Fruit fly (Drosophila melanogaster) whole organism, embryonic: Measurements from ENCODE around the gene dlg1.

Source experiments
- Abd-B ChIP-seq: fragments of 200-800 bp; sonication (Bioruptor generic); optimal IDR thresholded peaks from 2 replicates; lab custom pipeline; 2018; ENCODE audit warnings: missing biosample characterization, mild to moderate bottlenecking, missing genetic modification characterization, moderate library complexity
- Atf3 ChIP-seq: fragments of 200-800 bp; sonication (Bioruptor generic); optimal IDR thresholded peaks from 3 replicates; lab custom pipeline; 2016; ENCODE audit warnings: missing biosample characterization, missing genetic modification characterization
- BtbVII ChIP-seq: fragments of 200-800 bp; sonication (Bioruptor generic); optimal IDR thresholded peaks from 3 replicates; lab custom pipeline; 2017; ENCODE audit warnings: missing biosample characterization, mild to moderate bottlenecking, missing genetic modification characterization
- CG10565 ChIP-seq: fragments of 200-800 bp; sonication (Bioruptor generic); optimal IDR thresholded peaks from 3 replicates; lab custom pipeline; 2016; ENCODE audit warnings: missing biosample characterization, mild to moderate bottlenecking, missing genetic modification characterization
- CG10979 ChIP-seq: fragments of 200-800 bp; sonication (Bioruptor generic); optimal IDR thresholded peaks from 2 replicates; lab custom pipeline; 2018; ENCODE audit warnings: missing biosample characterization, mild to moderate bottlenecking, missing genetic modification characterization, moderate library complexity
- CG11695 ChIP-seq: fragments of 200-800 bp; sonication (Bioruptor generic); IDR thresholded peaks from 3 replicates; pipeline ENCODE4 v1.3.6; 2022; ENCODE audit warnings: missing biosample characterization, missing genetic modification characterization
- CG11696 ChIP-seq: fragments of 200-800 bp; sonication (Bioruptor generic); IDR thresholded peaks from 2 replicates; pipeline ENCODE4 v1.3.6; 2022; ENCODE audit warnings: missing biosample characterization, missing genetic modification characterization
- CG12155 ChIP-seq: fragments of 200-800 bp; sonication (Bioruptor generic); optimal IDR thresholded peaks from 3 replicates; lab custom pipeline; 2016; ENCODE audit warnings: missing biosample characterization, missing genetic modification characterization
- CG12299 ChIP-seq: fragments of 200-800 bp; sonication (Bioruptor generic); optimal IDR thresholded peaks from 2 replicates; lab custom pipeline; 2018; ENCODE audit warnings: missing biosample characterization, mild to moderate bottlenecking, missing genetic modification characterization
- CG13123 ChIP-seq: fragments of 200-800 bp; sonication (Bioruptor generic); optimal IDR thresholded peaks from 2 replicates; lab custom pipeline; 2016; ENCODE audit warnings: missing biosample characterization, missing genetic modification characterization
- CG13296 ChIP-seq: fragments of 200-800 bp; sonication (Bioruptor generic); optimal IDR thresholded peaks from 3 replicates; lab custom pipeline; 2018; ENCODE audit warnings: missing biosample characterization, mild to moderate bottlenecking, missing genetic modification characterization
- CG14014 ChIP-seq: fragments of 200-800 bp; sonication (Bioruptor generic); IDR thresholded peaks from 2 replicates; pipeline ENCODE4 v1.3.6; 2022; ENCODE audit warnings: missing biosample characterization, missing genetic modification characterization
- CG14441 ChIP-seq: fragments of 200-800 bp; sonication (Bioruptor generic); IDR thresholded peaks from 2 replicates; pipeline ENCODE4 v1.3.6; 2022; ENCODE audit warnings: missing biosample characterization, missing genetic modification characterization
- CG14860 ChIP-seq: fragments of 200-800 bp; sonication (Bioruptor generic); IDR thresholded peaks from 3 replicates; pipeline ENCODE4 v1.3.6; 2022; ENCODE audit warnings: missing biosample characterization, missing genetic modification characterization; ENCODE audit not compliant: partially characterized antibody
- CG15011 ChIP-seq: fragments of 200-800 bp; sonication (Bioruptor generic); optimal IDR thresholded peaks from 3 replicates; lab custom pipeline; 2018; ENCODE audit warnings: missing biosample characterization, mild to moderate bottlenecking, missing genetic modification characterization
- CG15073 ChIP-seq: fragments of 200-800 bp; sonication (Bioruptor generic); optimal IDR thresholded peaks from 2 replicates; lab custom pipeline; 2016; ENCODE audit warnings: missing biosample characterization, missing genetic modification characterization
- CG15269 ChIP-seq: fragments of 200-800 bp; sonication (Bioruptor generic); optimal IDR thresholded peaks from 2 replicates; lab custom pipeline; 2018; ENCODE audit warnings: missing biosample characterization, mild to moderate bottlenecking, missing genetic modification characterization, moderate library complexity
- CG2889 ChIP-seq: fragments of 200-800 bp; sonication (Bioruptor generic); IDR thresholded peaks from 3 replicates; pipeline ENCODE4 v1.3.6; 2022; ENCODE audit warnings: missing biosample characterization, missing genetic modification characterization
- CG31224 ChIP-seq: fragments of 200-800 bp; sonication (Bioruptor generic); IDR thresholded peaks from 2 replicates; pipeline ENCODE4 v1.3.6; 2022; ENCODE audit warnings: missing biosample characterization, missing genetic modification characterization
- CG31441 ChIP-seq: fragments of 200-800 bp; sonication (Bioruptor generic); IDR thresholded peaks from 2 replicates; pipeline ENCODE4 v1.3.6; 2022; ENCODE audit warnings: missing biosample characterization, missing genetic modification characterization
- CG32772 ChIP-seq: fragments of 200-800 bp; sonication (Bioruptor generic); IDR thresholded peaks from 2 replicates; pipeline ENCODE4 v1.3.6; 2022; ENCODE audit warnings: missing biosample characterization, missing genetic modification characterization
- CG3995 ChIP-seq: fragments of 200-800 bp; sonication (Bioruptor generic); optimal IDR thresholded peaks from 3 replicates; lab custom pipeline; 2016; ENCODE audit warnings: missing biosample characterization, missing genetic modification characterization
- CkIIα-i1 ChIP-seq: fragments of 200-800 bp; sonication (Bioruptor generic); IDR thresholded peaks from 2 replicates; pipeline ENCODE4 v1.3.6; 2022; ENCODE audit warnings: missing biosample characterization, missing genetic modification characterization
- Dip2 ChIP-seq: fragments of 200-800 bp; sonication (Bioruptor generic); IDR thresholded peaks from 2 replicates; pipeline ENCODE4 v1.3.6; 2022; ENCODE audit warnings: missing biosample characterization, missing genetic modification characterization
- Doc2 ChIP-seq: fragments of 200-800 bp; sonication (Bioruptor generic); IDR thresholded peaks from 2 replicates; pipeline ENCODE4 v1.3.6; 2022; ENCODE audit warnings: missing biosample characterization, missing genetic modification characterization
- E2f1 ChIP-seq: fragments of 200-800 bp; sonication (Bioruptor generic); IDR thresholded peaks from 2 replicates; pipeline ENCODE4 v1.3.6; 2022; ENCODE audit warnings: missing biosample characterization, missing genetic modification characterization
- Hr51 ChIP-seq, 2 experiments: fragments of 200-800 bp; sonication (Bioruptor generic); optimal IDR thresholded peaks; 2 replicates in 1 of 2; 3 replicates in 1 of 2; lab custom pipeline; 2016 to 2018; ENCODE audit warnings: missing biosample characterization in 2 of 2, missing genetic modification characterization in 2 of 2, mild to moderate bottlenecking in 1 of 2, moderate library complexity in 1 of 2
- MTF-1 ChIP-seq: fragments of 200-800 bp; sonication (Bioruptor generic); optimal IDR thresholded peaks from 2 replicates; lab custom pipeline; 2018; ENCODE audit warnings: missing biosample characterization, mild to moderate bottlenecking, missing genetic modification characterization, borderline replicate concordance
- NC2α ChIP-seq: fragments of 200-800 bp; sonication (Bioruptor generic); optimal IDR thresholded peaks from 2 replicates; lab custom pipeline; 2016; ENCODE audit warnings: missing biosample characterization, missing genetic modification characterization
- NC2β ChIP-seq: fragments of 200-800 bp; sonication (Bioruptor generic); optimal IDR thresholded peaks from 2 replicates; lab custom pipeline; 2016; ENCODE audit warnings: missing biosample characterization, missing genetic modification characterization
- Oaz ChIP-seq: fragments of 200-800 bp; sonication (Bioruptor generic); IDR thresholded peaks from 2 replicates; pipeline ENCODE4 v1.3.6; 2022; ENCODE audit warnings: missing biosample characterization, missing genetic modification characterization
- Sox100B ChIP-seq: fragments of 200-800 bp; sonication (Bioruptor generic); optimal IDR thresholded peaks from 3 replicates; lab custom pipeline; 2018; ENCODE audit warnings: missing biosample characterization, mild to moderate bottlenecking, missing genetic modification characterization
- Spps ChIP-seq: fragments of 200-800 bp; sonication (Bioruptor generic); optimal IDR thresholded peaks from 2 replicates; lab custom pipeline; 2018; ENCODE audit warnings: missing biosample characterization, mild to moderate bottlenecking, missing genetic modification characterization
- Xrp1 ChIP-seq: fragments of 200-800 bp; sonication (Bioruptor generic); IDR thresholded peaks from 2 replicates; pipeline ENCODE4 v1.3.6; 2022; ENCODE audit warnings: missing biosample characterization, missing genetic modification characterization
- ac ChIP-seq: fragments of 200-800 bp; sonication (Bioruptor generic); optimal IDR thresholded peaks from 3 replicates; lab custom pipeline; 2017; ENCODE audit warnings: missing biosample characterization, mild to moderate bottlenecking, missing genetic modification characterization
- az2 ChIP-seq: fragments of 200-800 bp; sonication (Bioruptor generic); optimal IDR thresholded peaks from 3 replicates; lab custom pipeline; 2016; ENCODE audit warnings: missing biosample characterization, missing genetic modification characterization
- bowl ChIP-seq: fragments of 200-800 bp; sonication (Bioruptor generic); IDR thresholded peaks from 2 replicates; pipeline ENCODE4 v1.3.6; 2022; ENCODE audit warnings: missing biosample characterization, missing genetic modification characterization
- croc ChIP-seq: fragments of 200-800 bp; sonication (Bioruptor generic); conservative IDR thresholded peaks from 3 replicates; pipeline ENCODE4 v1.3.6; 2022; ENCODE audit warnings: missing biosample characterization, missing genetic modification characterization
- eve ChIP-seq, 2 experiments: fragments of >200 bp; optimal IDR thresholded peaks; 2 replicates each; lab custom pipeline; 2017; ENCODE audit warnings: missing biosample characterization in 2 of 2, missing genetic modification characterization in 2 of 2
- gfzf ChIP-seq: fragments of 200-800 bp; sonication (Bioruptor generic); optimal IDR thresholded peaks from 2 replicates; lab custom pipeline; 2016; ENCODE audit warnings: missing biosample characterization, mild to moderate bottlenecking, missing genetic modification characterization, moderate library complexity
- gsb-n ChIP-seq: fragments of 200-800 bp; sonication (Bioruptor generic); optimal IDR thresholded peaks from 3 replicates; lab custom pipeline; 2018; ENCODE audit warnings: missing biosample characterization, mild to moderate bottlenecking, missing genetic modification characterization
- ham ChIP-seq: fragments of 200-800 bp; sonication (Bioruptor generic); IDR thresholded peaks from 2 replicates; pipeline ENCODE4 v1.3.6; 2022; ENCODE audit warnings: missing biosample characterization, missing genetic modification characterization
- hth ChIP-seq: fragments of >200 bp; optimal IDR thresholded peaks from 2 replicates; lab custom pipeline; 2017; ENCODE audit warnings: inconsistent platforms
- insv ChIP-seq, 2 experiments: fragments of 200-800 bp; sonication (Bioruptor generic); optimal IDR thresholded peaks; 3 replicates each; lab custom pipeline; 2016 to 2018; ENCODE audit warnings: missing biosample characterization in 2 of 2, missing genetic modification characterization in 2 of 2
- odd ChIP-seq: fragments of 200-800 bp; sonication (Bioruptor generic); optimal IDR thresholded peaks from 2 replicates; lab custom pipeline; 2017; ENCODE audit warnings: missing biosample characterization, mild to moderate bottlenecking, missing genetic modification characterization
- p53 ChIP-seq: fragments of 200-800 bp; sonication (Bioruptor generic); optimal IDR thresholded peaks from 2 replicates; lab custom pipeline; 2016; ENCODE audit warnings: missing biosample characterization, missing genetic modification characterization
- pnt ChIP-seq: fragments of 200-800 bp; sonication (Bioruptor generic); optimal IDR thresholded peaks from 3 replicates; lab custom pipeline; 2016; ENCODE audit warnings: missing biosample characterization, missing genetic modification characterization
- slou ChIP-seq: fragments of 200-800 bp; sonication (Bioruptor generic); optimal IDR thresholded peaks from 3 replicates; lab custom pipeline; 2016; ENCODE audit warnings: missing biosample characterization, missing genetic modification characterization
- slp2 ChIP-seq: fragments of 200-800 bp; sonication (Bioruptor generic); optimal IDR thresholded peaks from 2 replicates; lab custom pipeline; 2016; ENCODE audit warnings: missing biosample characterization, missing genetic modification characterization
- ssp ChIP-seq: fragments of 200-800 bp; sonication (Bioruptor generic); IDR thresholded peaks from 2 replicates; pipeline ENCODE4 v1.3.6; 2022; ENCODE audit warnings: missing biosample characterization, missing genetic modification characterization
- tx ChIP-seq: fragments of 200-800 bp; sonication (Bioruptor generic); optimal IDR thresholded peaks from 2 replicates; lab custom pipeline; 2016; ENCODE audit warnings: missing biosample characterization, missing genetic modification characterization
- unpg ChIP-seq: fragments of 200-800 bp; sonication (Bioruptor generic); optimal IDR thresholded peaks from 3 replicates; lab custom pipeline; 2018; ENCODE audit warnings: missing biosample characterization, mild to moderate bottlenecking, missing genetic modification characterization, moderate library complexity
- wek ChIP-seq: fragments of 200-800 bp; sonication (Bioruptor generic); optimal IDR thresholded peaks from 3 replicates; lab custom pipeline; 2018; ENCODE audit warnings: missing biosample characterization, mild to moderate bottlenecking, missing genetic modification characterization, moderate library complexity

Gene dlg1

dm6 chrX:11427282-11427689 is 57.8 kb downstream of the dlg1 start (continued):
- TF ChIP-seq CG14014 (GFP tag; lab: Robert Waterston, UW) = no peak; the same call in 1 of the 2 replicates
- TF ChIP-seq slp2 = no peak
- no peak for TF ChIP-seq Atf3 (GFP tag; lab: Kevin White, UChicago)
- TF ChIP-seq gsb-n = peak; percentile 29
- no peak for TF ChIP-seq pnt (GFP tag; lab: Kevin White, UChicago)
- TF ChIP-seq CG3995 (GFP tag; lab: Kevin White, UChicago) = no peak
- TF ChIP-seq CG15011 (GFP tag; lab: Kevin White, UChicago) = no peak
- TF ChIP-seq CG12299 (tag; lab: Kevin White, UChicago) = no peak
- TF ChIP-seq CG13123 (GFP tag; lab: Kevin White, UChicago) = peak; percentile 12
- TF ChIP-seq az2 (GFP tag; lab: Kevin White, UChicago) = no peak
- TF ChIP-seq Xrp1 = peak; percentile 48
- TF ChIP-seq ac (GFP tag; lab: Kevin White, UChicago) = no peak
- no peak for TF ChIP-seq eve (GFP tag; optimal IDR thresholded peaks at IDR 0.05; lab: Kevin White, UChicago)
- TF ChIP-seq CG11695 (GFP tag; lab: Robert Waterston, UW) = no peak
- TF ChIP-seq p53 = no peak
- TF ChIP-seq odd (GFP tag; lab: Kevin White, UChicago) = peak; percentile 42
- TF ChIP-seq CkIIα-i1 (GFP tag; lab: Robert Waterston, UW) = no peak
- no peak for TF ChIP-seq CG10979 (tag; lab: Kevin White, UChicago)
- no peak for TF ChIP-seq croc (GFP tag; lab: Robert Waterston, UW)
- peak in 1 of 2 experiments; percentile 15 for TF ChIP-seq insv (GFP tag; optimal IDR thresholded peaks at IDR 0.05; lab: Kevin White, UChicago)
- peak; percentile 66 for TF ChIP-seq wek (GFP tag; lab: Kevin White, UChicago)
- no peak for TF ChIP-seq CG2889
- no peak for TF ChIP-seq CG10565 (GFP tag; lab: Kevin White, UChicago)
- TF ChIP-seq CG12155 = no peak
- no peak for TF ChIP-seq NC2β
- TF ChIP-seq CG11696 (GFP tag; lab: Robert Waterston, UW) = no peak
- TF ChIP-seq hth (lab: Kevin White, UChicago) = no peak
- peak; percentile 44 for TF ChIP-seq CG15269 (tag; lab: Kevin White, UChicago)
- TF ChIP-seq Abd-B (GFP tag; lab: Kevin White, UChicago) = no peak
- TF ChIP-seq CG13296 (GFP tag; lab: Kevin White, UChicago) = peak; percentile 61
- no peak for TF ChIP-seq Oaz (GFP tag; lab: Robert Waterston, UW)
- no peak for TF ChIP-seq CG31224 (GFP tag; lab: Robert Waterston, UW)
- TF ChIP-seq BtbVII (GFP tag; lab: Kevin White, UChicago) = peak; percentile 67
- no peak for TF ChIP-seq bowl
- no peak for TF ChIP-seq CG15073
- no peak for TF ChIP-seq Doc2 (GFP tag; lab: Robert Waterston, UW)
- no peak for TF ChIP-seq tx (GFP tag; lab: Kevin White, UChicago)
- TF ChIP-seq Sox100B (GFP tag; lab: Kevin White, UChicago) = peak; percentile 47
- TF ChIP-seq Hr51 (GFP tag; optimal IDR thresholded peaks at IDR 0.05; lab: Kevin White, UChicago) = no peak
- no peak for TF ChIP-seq NC2α (GFP tag; lab: Kevin White, UChicago)
- 0 out of 2 replicates have a peak, but pooled peaks have one; percentile 11 for TF ChIP-seq CG14441 (GFP tag; lab: Robert Waterston, UW)
- TF ChIP-seq slou (GFP tag; lab: Kevin White, UChicago) = no peak
- no peak for TF ChIP-seq ssp (GFP tag; lab: Robert Waterston, UW)
- TF ChIP-seq Dip2 = no peak
- TF ChIP-seq gfzf (GFP tag; lab: Kevin White, UChicago) = no peak
- TF ChIP-seq Spps (tag; lab: Kevin White, UChicago) = no peak
- TF ChIP-seq ham (GFP tag; lab: Robert Waterston, UW) = no peak
- TF ChIP-seq unpg (GFP tag; lab: Kevin White, UChicago) = peak; percentile 17
- no peak for TF ChIP-seq CG14860
- TF ChIP-seq E2f1 = no peak
- no peak; the same call in 1 of the 2 replicates for TF ChIP-seq CG31441 (GFP tag; lab: Robert Waterston, UW)
- peak; percentile 29 for TF ChIP-seq MTF-1
- TF ChIP-seq CG32772 = no peak
